Fruit fly (Drosophila melanogaster): ENCODE measurements around the gene CG10646.

Gene CG10646

DNA sequence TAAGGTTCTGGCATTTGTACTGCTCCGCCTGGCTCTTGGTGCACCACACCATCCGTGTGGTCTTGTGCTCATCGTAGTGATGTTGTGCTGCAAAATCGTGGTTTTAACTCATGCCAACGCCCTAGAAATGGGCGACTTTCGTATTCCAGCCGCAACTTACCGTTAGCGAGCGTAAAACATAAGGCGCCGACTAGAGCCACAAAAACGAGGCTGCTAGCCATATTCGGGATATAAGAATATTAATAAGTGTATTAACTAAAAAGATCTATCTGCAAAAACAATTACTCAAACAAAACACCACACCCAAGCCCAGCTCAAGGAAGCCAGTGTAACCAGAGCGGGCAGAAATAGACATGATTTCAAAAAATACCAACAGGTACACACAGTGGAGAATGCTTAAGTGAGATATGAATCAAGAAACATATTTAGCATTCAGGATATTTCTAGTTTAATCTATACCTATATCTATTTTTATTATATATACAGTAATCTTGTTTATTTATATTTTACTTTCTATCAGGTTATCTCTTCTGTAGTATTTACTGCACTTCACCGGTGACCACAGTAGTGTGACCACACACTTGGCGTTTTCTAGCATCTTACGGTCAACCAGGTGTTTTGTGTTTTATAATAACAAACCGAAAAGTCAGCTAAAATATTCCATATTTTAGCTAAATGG lies 29.8 kb upstream of the CG10646 start, which contains the start of the genes Tsf2 and CG34242 (continued):
- no peak for TF ChIP-seq vfl (GFP tag; optimal IDR thresholded peaks at IDR 0.05)
- TF ChIP-seq CG16779 (GFP tag; IDR thresholded peaks at IDR 0.05), result no peak
- TF ChIP-seq CG18619 (GFP tag; optimal IDR thresholded peaks at IDR 0.05), result no peak
- peak; percentile 11 for TF ChIP-seq CG3407 (GFP tag; optimal IDR thresholded peaks at IDR 0.05)
- TF ChIP-seq CG33213 (GFP tag; optimal IDR thresholded peaks at IDR 0.05), result peak; percentile 20
- no peak for TF ChIP-seq HLH54F (GFP tag; optimal IDR thresholded peaks at IDR 0.05)
- TF ChIP-seq Dll (GFP tag; IDR thresholded peaks at IDR 0.05; ENCODE audit: partially characterized antibody), result no peak
- peak; percentile 72; the same call in 1 of the 3 replicates for TF ChIP-seq otp (GFP tag; IDR thresholded peaks at IDR 0.05)
- TF ChIP-seq CG10979 (tag; optimal IDR thresholded peaks at IDR 0.05), result peak; percentile 85
- TF ChIP-seq CG17829 (tag; optimal IDR thresholded peaks at IDR 0.05), result peak; percentile 83
- TF ChIP-seq oc (tag; optimal IDR thresholded peaks at IDR 0.05), result no peak
- TF ChIP-seq CG14965 (GFP tag; optimal IDR thresholded peaks at IDR 0.05; ENCODE audit: borderline replicate concordance), result no peak
- TF ChIP-seq CG8944 (GFP tag; optimal IDR thresholded peaks at IDR 0.05), result no peak
- no peak for TF ChIP-seq ato (GFP tag; IDR thresholded peaks at IDR 0.05; ENCODE audit: partially characterized antibody)
- TF ChIP-seq pb (GFP tag; optimal IDR thresholded peaks at IDR 0.05), result no peak
- no peak for TF ChIP-seq tll (GFP tag; optimal IDR thresholded peaks at IDR 0.05)
- TF ChIP-seq gt (GFP tag; IDR thresholded peaks at IDR 0.05), result peak; percentile 55
- TF ChIP-seq Oaz (GFP tag; IDR thresholded peaks at IDR 0.05), result peak; percentile 88
- TF ChIP-seq grau (tag; optimal IDR thresholded peaks at IDR 0.05), result peak; percentile 94
- no peak for TF ChIP-seq bab2 (GFP tag; optimal IDR thresholded peaks at IDR 0.05)
- TF ChIP-seq CG8388 (GFP tag; optimal IDR thresholded peaks at IDR 0.05), result peak; percentile 42
- TF ChIP-seq onecut (GFP tag; IDR thresholded peaks at IDR 0.05), result peak; percentile 50; the same call in 1 of the 2 replicates
- peak; percentile 74 for TF ChIP-seq HHEX (GFP tag; optimal IDR thresholded peaks at IDR 0.05)
- peak; percentile 0 for TF ChIP-seq CG2120 (GFP tag; optimal IDR thresholded peaks at IDR 0.05)
- TF ChIP-seq NC2β (GFP tag; optimal IDR thresholded peaks at IDR 0.05), result no peak
- TF ChIP-seq chn (GFP tag; optimal IDR thresholded peaks at IDR 0.05), result no peak
- no peak for TF ChIP-seq CG18011 (GFP tag; optimal IDR thresholded peaks at IDR 0.05)
- TF ChIP-seq mirr (GFP tag; optimal IDR thresholded peaks at IDR 0.05), result no peak
- TF ChIP-seq CG17385 (GFP tag; optimal IDR thresholded peaks at IDR 0.05), result peak; percentile 25
- peak; percentile 90 for TF ChIP-seq CG15514 (GFP tag; optimal IDR thresholded peaks at IDR 0.05)
- TF ChIP-seq Nf-YC (tag; optimal IDR thresholded peaks at IDR 0.05), result peak; percentile 55
- TF ChIP-seq CG12219 (GFP tag; optimal IDR thresholded peaks at IDR 0.05), result no peak
- no peak for TF ChIP-seq CG15011 (GFP tag; optimal IDR thresholded peaks at IDR 0.05)
- TF ChIP-seq CG2202 (tag; optimal IDR thresholded peaks at IDR 0.05), result no peak
- TF ChIP-seq jigr1 (GFP tag; IDR thresholded peaks at IDR 0.05), result peak; percentile 59; the same call in 2 of the 3 replicates
- TF ChIP-seq CG9215 (GFP tag; IDR thresholded peaks at IDR 0.05), result peak; percentile 86
- TF ChIP-seq CG16815 (GFP tag; optimal IDR thresholded peaks at IDR 0.05), result no peak
- peak; percentile 84 for TF ChIP-seq dan (GFP tag; IDR thresholded peaks at IDR 0.05)
- TF ChIP-seq gem (tag; optimal IDR thresholded peaks at IDR 0.05), result peak; percentile 81
- TF ChIP-seq corto (GFP tag; optimal IDR thresholded peaks at IDR 0.05), result no peak
- no peak for TF ChIP-seq ftz-f1 (GFP tag; optimal IDR thresholded peaks at IDR 0.05)
- TF ChIP-seq Med (GFP tag), result peak; percentile 72
- no peak for TF ChIP-seq insv (GFP tag; optimal IDR thresholded peaks at IDR 0.05)
- TF ChIP-seq Dip3 (GFP tag; optimal IDR thresholded peaks at IDR 0.05), result peak; percentile 34
- TF ChIP-seq HLHmδ (GFP tag; optimal IDR thresholded peaks at IDR 0.05), result no peak
- peak; percentile 97 for TF ChIP-seq Xrp1 (GFP tag; IDR thresholded peaks at IDR 0.05)
- TF ChIP-seq CG6813 (GFP tag; optimal IDR thresholded peaks at IDR 0.05), result no peak
- peak; percentile 53 for TF ChIP-seq CG30403 (GFP tag; optimal IDR thresholded peaks at IDR 0.05)
- TF ChIP-seq CG10209 (GFP tag; optimal IDR thresholded peaks at IDR 0.05), result peak; percentile 4
